Worm (Caenorhabditis elegans) whole organism, L2 larva: ENCODE results near the gene ZK154.6.

Experiments
- R02D3.7 ChIP-seq: fragments of 150-350 bp; optimal IDR thresholded peaks from 2 replicates; lab custom pipeline; 2014; ENCODE audit warnings: missing biosample characterization, missing genetic modification characterization
- dmd-4 ChIP-seq: sonication (generic microtip); optimal IDR thresholded peaks from 2 replicates; lab custom pipeline; 2017; ENCODE audit warnings: missing biosample characterization, missing genetic modification characterization
- lin-39 ChIP-seq: fragments of 150-350 bp; optimal IDR thresholded peaks from 2 replicates; lab custom pipeline; 2014; ENCODE audit warnings: missing biosample characterization, missing genetic modification reagents, missing genetic modification characterization
- nhr-77 ChIP-seq: fragments of 150-350 bp; optimal IDR thresholded peaks from 2 replicates; lab custom pipeline; 2014; ENCODE audit warnings: missing biosample characterization, missing genetic modification characterization
- snpc-4 ChIP-seq: fragments of 150-350 bp; optimal IDR thresholded peaks from 2 replicates; lab custom pipeline; 2014; ENCODE audit warnings: missing biosample characterization, missing genetic modification characterization
- unc-55 ChIP-seq: fragments of 150-350 bp; sonication (generic microtip); optimal IDR thresholded peaks from 3 replicates; lab custom pipeline; 2014; ENCODE audit warnings: missing biosample characterization, missing genetic modification reagents, missing genetic modification characterization

DNA sequence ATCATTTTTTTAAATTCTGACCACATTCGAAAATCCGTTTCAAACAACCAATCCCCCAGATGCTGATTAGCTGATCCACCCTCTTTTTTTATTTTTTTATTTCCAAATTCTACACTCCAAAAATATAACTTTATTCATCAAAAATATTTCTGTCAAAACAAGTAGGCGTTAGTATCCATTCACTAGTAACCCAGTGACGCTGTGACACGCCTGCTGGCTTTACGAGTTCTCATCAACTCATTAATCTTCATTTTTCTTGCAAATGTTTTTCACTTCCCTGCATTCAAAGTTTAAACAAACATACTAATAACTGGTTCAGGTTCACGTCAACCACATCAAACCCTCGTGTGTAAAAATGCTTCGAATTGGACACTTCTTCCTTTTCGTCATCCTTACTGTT lies 45.2 kb upstream of the ZK154.6 start, which contains the start of gene nlp-101:
- TF ChIP-seq unc-55 (GFP tag; lab: Kevin White, UChicago) (no peak), nhr-77 (tag; lab: Kevin White, UChicago) (no peak), lin-39 (no peak), snpc-4 (no peak), R02D3.7 (no peak), dmd-4 (tag; lab: Kevin White, UChicago) (no peak)
